Worm (Caenorhabditis elegans) whole organism, midembryonic: ENCODE results near the gene nspe-3.

Experiments used
- T22C8.4 ChIP-seq: fragments of 200-800 bp; sonication (Bioruptor generic); IDR thresholded peaks from 2 replicates; pipeline ENCODE4 v1.3.6; 2022; ENCODE audit warnings: missing genetic modification characterization, missing compliant biosample characterization
- cog-1 ChIP-seq: sonication (generic microtip); optimal IDR thresholded peaks from 2 replicates; lab custom pipeline; 2016; ENCODE audit warnings: missing genetic modification characterization, missing compliant biosample characterization
- flt-1 ChIP-seq: fragments of 200-800 bp; sonication (Bioruptor generic); IDR thresholded peaks from 2 replicates; pipeline ENCODE4 v1.3.6; 2022; ENCODE audit warnings: missing genetic modification characterization, missing compliant biosample characterization
- klf-2 ChIP-seq: fragments of 200-800 bp; sonication (Bioruptor generic); conservative IDR thresholded peaks from 2 replicates; pipeline ENCODE4 v1.3.6; 2022; ENCODE audit warnings: missing genetic modification reagents, missing genetic modification characterization, missing compliant biosample characterization
- med-1 ChIP-seq: sonication (generic microtip); optimal IDR thresholded peaks from 2 replicates; lab custom pipeline; 2017; ENCODE audit warnings: missing genetic modification characterization, mild to moderate bottlenecking, missing compliant biosample characterization, antibody characterized with exemption, missing genetic modification reagents; ENCODE audit not compliant: insufficient read depth
- ref-1 ChIP-seq: fragments of 200-800 bp; sonication (Bioruptor generic); conservative IDR thresholded peaks from 2 replicates; pipeline ENCODE4 v1.3.6; 2022; ENCODE audit warnings: missing genetic modification reagents, missing genetic modification characterization, missing compliant biosample characterization
- tab-1 ChIP-seq: fragments of 200-800 bp; sonication (Bioruptor generic); IDR thresholded peaks from 2 replicates; pipeline ENCODE4 v1.3.6; 2022; ENCODE audit warnings: missing genetic modification characterization, missing compliant biosample characterization
- ztf-23 ChIP-seq: fragments of 200-800 bp; sonication (Bioruptor generic); IDR thresholded peaks from 2 replicates; pipeline ENCODE4 v1.3.6; 2022; ENCODE audit warnings: missing genetic modification reagents, missing genetic modification characterization, missing compliant biosample characterization
- ztf-29 ChIP-seq: fragments of 200-800 bp; sonication (Bioruptor generic); IDR thresholded peaks from 2 replicates; pipeline ENCODE4 v1.3.6; 2022; ENCODE audit warnings: missing genetic modification reagents, missing genetic modification characterization, missing compliant biosample characterization

nspe-3 gene

DNA sequence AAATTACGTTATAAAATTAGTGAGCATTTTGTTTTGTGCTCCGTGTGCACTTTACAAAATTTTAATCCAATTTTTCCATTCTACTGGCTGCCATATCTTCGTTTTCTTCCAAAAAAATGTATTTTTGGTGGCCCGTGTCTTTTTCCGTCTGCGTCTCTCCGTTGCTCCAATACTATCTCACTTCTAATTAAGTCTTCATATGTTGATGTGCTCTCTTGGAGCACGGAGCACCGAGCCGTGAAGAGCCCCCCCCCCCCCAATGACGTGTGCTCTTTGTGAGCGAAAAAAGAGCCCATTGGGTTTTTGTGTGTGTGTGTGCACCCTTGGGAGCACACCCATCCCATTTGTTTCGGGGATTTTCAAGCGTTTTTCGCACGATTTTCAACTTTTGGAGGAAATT lies 47.3 kb downstream of the nspe-3 start:
- TF ChIP-seq T22C8.4 (GFP tag; lab: Robert Waterston, UW) (no peak), flt-1 (no peak)

DNA sequence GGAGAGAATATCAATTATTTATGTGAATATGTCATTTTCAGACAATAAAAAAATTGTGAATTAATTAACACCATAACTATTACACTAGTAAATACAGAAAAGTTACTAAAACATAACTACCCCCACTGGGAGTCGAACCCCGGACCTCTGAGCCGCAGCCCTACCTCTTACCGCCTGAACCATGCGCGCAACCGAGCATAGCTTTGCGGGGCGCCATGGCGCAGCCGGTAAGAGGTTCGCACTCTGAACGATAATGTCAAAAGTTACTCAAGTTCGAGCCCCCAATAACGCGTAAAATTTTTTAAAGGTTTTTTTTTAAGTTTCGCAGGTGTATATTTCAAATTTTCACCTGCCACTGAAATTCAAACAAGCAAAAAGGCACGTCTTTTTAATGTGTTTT lies 48.4 kb downstream of the nspe-3 start:
- TF ChIP-seq T22C8.4 (GFP tag; lab: Robert Waterston, UW) (no peak), med-1 (GFP tag; lab: Kevin White, UChicago) (no peak), flt-1 (no peak), klf-2 (GFP tag; lab: Robert Waterston, UW) (no peak), ztf-23 (no peak), cog-1 (no peak), ref-1 (no peak), ztf-29 (GFP tag; lab: Robert Waterston, UW) (no peak), tab-1 (GFP tag; lab: Robert Waterston, UW) (no peak)
